Fruit fly (Drosophila melanogaster): ENCODE data around the gene CG8578.

The CG8578 gene

DNA sequence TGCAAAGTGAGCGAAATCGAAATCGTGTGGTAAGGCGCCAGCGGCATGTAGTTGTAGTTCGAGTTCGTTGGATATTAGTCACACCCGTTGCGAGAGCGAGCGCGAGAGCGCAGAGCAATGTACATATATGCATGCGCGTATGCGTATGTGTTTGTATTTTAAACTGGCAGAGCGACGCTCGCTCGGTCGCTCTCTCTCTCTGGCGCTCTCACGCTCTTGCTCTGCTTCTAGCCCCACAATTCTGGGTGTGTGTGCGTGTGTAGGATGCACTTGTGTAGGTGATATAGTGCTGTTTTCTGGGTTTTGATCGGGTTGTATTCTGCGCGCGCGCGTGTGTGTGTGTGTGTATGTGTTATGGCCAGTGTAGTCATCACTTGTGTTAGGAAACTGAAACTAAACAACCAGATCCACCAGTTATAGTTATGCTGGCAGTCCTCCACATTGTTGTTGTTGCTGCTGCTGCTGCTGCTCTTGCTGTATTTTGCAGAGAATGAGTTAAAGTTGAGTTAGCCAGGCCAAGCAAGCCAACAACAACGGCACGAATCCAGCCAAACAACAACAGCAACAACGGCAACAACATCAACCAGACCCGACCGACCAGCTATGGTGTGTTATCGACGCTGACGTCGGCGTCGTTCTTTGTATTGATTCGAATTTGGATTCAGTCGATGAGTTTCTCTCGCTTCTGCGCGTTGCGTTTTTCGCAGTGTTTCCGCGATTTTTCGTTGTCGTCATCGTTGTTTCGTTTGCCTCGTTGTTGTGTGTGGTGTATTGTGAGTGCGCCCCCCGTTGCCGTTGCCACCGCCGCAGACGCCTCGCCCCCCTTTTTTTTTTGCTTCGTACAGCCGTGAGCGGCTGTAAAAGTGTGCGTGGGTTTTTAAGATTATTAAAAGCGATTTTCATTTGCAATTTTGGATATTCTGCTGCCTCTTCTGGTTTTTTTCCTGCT is 32.3 kb upstream of the CG8578 start (continued):
- TF ChIP-seq vri (GFP tag; optimal IDR thresholded peaks at IDR 0.05) (peak; percentile 54), CG8319 (GFP tag; optimal IDR thresholded peaks at IDR 0.05) (no peak), CG3032 (tag; optimal IDR thresholded peaks at IDR 0.05) (no peak), fkh (GFP tag; optimal IDR thresholded peaks at IDR 0.05) (peak; percentile 25), Sox15 (GFP tag; optimal IDR thresholded peaks at IDR 0.05) (no peak), OdsH (GFP tag; optimal IDR thresholded peaks at IDR 0.05) (peak; percentile 3), Blimp-1 (GFP tag; optimal IDR thresholded peaks at IDR 0.05) (no peak), eg (GFP tag; IDR thresholded peaks at IDR 0.05) (peak; percentile 48), dac (GFP tag; optimal IDR thresholded peaks at IDR 0.05) (no peak), Hr38 (GFP tag; optimal IDR thresholded peaks at IDR 0.05) (no peak), CG11294 (GFP tag; IDR thresholded peaks at IDR 0.05) (no peak), CG10631 (GFP tag; optimal IDR thresholded peaks at IDR 0.05) (no peak), topi (GFP tag; optimal IDR thresholded peaks at IDR 0.05) (no peak), pdm3 (GFP tag; optimal IDR thresholded peaks at IDR 0.05) (no peak), CG1621 (tag; optimal IDR thresholded peaks at IDR 0.05) (no peak), fd59A (GFP tag; optimal IDR thresholded peaks at IDR 0.05) (no peak), Smox (GFP tag; optimal IDR thresholded peaks at IDR 0.05) (no peak), esn (GFP tag; optimal IDR thresholded peaks at IDR 0.05) (no peak), Eip93F (GFP tag; optimal IDR thresholded peaks at IDR 0.05) (no peak), CG8119 (GFP tag; IDR thresholded peaks at IDR 0.05) (peak; percentile 61; the same call in 2 of the 3 replicates), CG32006 (GFP tag; optimal IDR thresholded peaks at IDR 0.05) (no peak)

DNA sequence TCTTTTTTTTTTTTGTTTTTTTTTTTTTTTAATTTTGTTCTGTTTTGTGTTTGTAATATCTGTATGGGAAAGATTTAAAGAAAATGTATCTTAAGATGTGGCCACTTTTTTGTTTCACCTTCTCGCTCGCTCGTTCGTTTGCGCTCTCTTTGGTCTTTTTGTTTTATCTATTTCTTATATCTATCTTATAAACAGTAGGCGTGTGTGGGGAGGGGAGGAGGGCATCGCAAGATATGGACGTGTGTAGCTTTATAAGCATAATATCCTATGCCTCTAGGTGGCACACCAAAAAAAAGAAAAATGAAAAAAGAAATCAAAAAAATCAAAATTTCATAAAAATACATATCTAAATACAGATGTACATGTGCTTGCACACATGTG is 31.7 kb upstream of the CG8578 start:
- TF ChIP-seq achi (GFP tag; optimal IDR thresholded peaks at IDR 0.05): no peak
- TF ChIP-seq salr (GFP tag; optimal IDR thresholded peaks at IDR 0.05): peak in 1 of 2 experiments; percentile 10

DNA sequence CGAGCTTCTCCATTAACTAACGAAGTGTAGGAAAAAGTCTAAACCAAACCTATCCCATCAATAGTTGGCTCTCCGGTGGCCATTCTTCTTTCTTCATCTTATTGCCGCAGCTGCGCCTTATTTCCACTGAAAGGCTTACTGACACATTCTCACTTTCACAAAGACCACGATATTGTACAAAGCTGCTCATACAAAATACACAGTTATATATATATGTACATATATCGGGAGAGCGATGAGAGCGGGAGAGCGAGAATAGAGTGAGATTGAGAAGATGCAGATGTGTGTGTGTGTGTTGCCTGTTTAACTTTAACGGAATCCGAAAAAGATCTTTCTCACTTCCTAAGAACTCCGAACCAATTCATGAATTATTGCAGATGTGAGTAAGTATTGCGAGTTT is 31.1 kb upstream of the CG8578 start:
- no peak for TF ChIP-seq dac (GFP tag; optimal IDR thresholded peaks at IDR 0.05)
- TF ChIP-seq CG4318 (GFP tag; optimal IDR thresholded peaks at IDR 0.05): no peak
- TF ChIP-seq Sox102F (GFP tag; optimal IDR thresholded peaks at IDR 0.05): peak; percentile 8
- peak; percentile 16 for TF ChIP-seq fkh (GFP tag; optimal IDR thresholded peaks at IDR 0.05)
- no peak for TF ChIP-seq CG10631 (GFP tag; optimal IDR thresholded peaks at IDR 0.05)
- no peak for TF ChIP-seq Ets21C (GFP tag; optimal IDR thresholded peaks at IDR 0.05)
- no peak for TF ChIP-seq CG34406 (GFP tag; optimal IDR thresholded peaks at IDR 0.05)
- peak; percentile 25 for TF ChIP-seq CG6854 (GFP tag; optimal IDR thresholded peaks at IDR 0.05)
- no peak for TF ChIP-seq Hr4 (GFP tag; optimal IDR thresholded peaks at IDR 0.05)
- no peak for TF ChIP-seq CG31627 (GFP tag; optimal IDR thresholded peaks at IDR 0.05)
- peak; percentile 61 for TF ChIP-seq CG1621 (tag; optimal IDR thresholded peaks at IDR 0.05)
- no peak for TF ChIP-seq Sox15 (GFP tag; optimal IDR thresholded peaks at IDR 0.05)
- TF ChIP-seq pdm3 (GFP tag; optimal IDR thresholded peaks at IDR 0.05): no peak
- TF ChIP-seq CG32006 (GFP tag; optimal IDR thresholded peaks at IDR 0.05): no peak
- TF ChIP-seq dsx (GFP tag; optimal IDR thresholded peaks at IDR 0.05; ENCODE audit: poor library complexity, severe bottlenecking): peak; percentile 3
- TF ChIP-seq Ets96B (tag; optimal IDR thresholded peaks at IDR 0.05): no peak
- no peak for TF ChIP-seq ss (GFP tag; optimal IDR thresholded peaks at IDR 0.05)
- no peak for TF ChIP-seq vri (GFP tag; optimal IDR thresholded peaks at IDR 0.05)
- no peak for TF ChIP-seq eg (GFP tag; IDR thresholded peaks at IDR 0.05)
- no peak for TF ChIP-seq salr (GFP tag; optimal IDR thresholded peaks at IDR 0.05)
- TF ChIP-seq acj6 (GFP tag; optimal IDR thresholded peaks at IDR 0.05): no peak
- no peak for TF ChIP-seq CG6808 (GFP tag; optimal IDR thresholded peaks at IDR 0.05)
- no peak for TF ChIP-seq spab (GFP tag; optimal IDR thresholded peaks at IDR 0.05)
- TF ChIP-seq CG8119 (GFP tag; IDR thresholded peaks at IDR 0.05): no peak

Data from whole organism, prepupa.